Fruit fly (Drosophila melanogaster) whole organism, wandering third instar larva: ENCODE measurements around the gene trio.

Experiments
- CrebA ChIP-seq: fragments of 200-800 bp; sonication (Bioruptor generic); optimal IDR thresholded peaks from 2 replicates; lab custom pipeline; 2016; ENCODE audit warnings: missing biosample characterization, mild to moderate bottlenecking, missing genetic modification characterization, borderline replicate concordance
- Mio ChIP-seq: sonication (Bioruptor generic); optimal IDR thresholded peaks from 2 replicates; lab custom pipeline; 2016; ENCODE audit warnings: missing biosample characterization, missing genetic modification characterization
- Myc ChIP-seq: fragments of >200 bp; optimal IDR thresholded peaks from 2 replicates; lab custom pipeline; 2017
- N ChIP-seq: fragments of >200 bp; optimal IDR thresholded peaks from 2 replicates; lab custom pipeline; 2018; ENCODE audit warnings: missing biosample characterization, missing external identifiers, missing genetic modification characterization
- OdsH ChIP-seq: fragments of 200-800 bp; sonication (Bioruptor generic); optimal IDR thresholded peaks from 2 replicates; lab custom pipeline; 2016; ENCODE audit warnings: missing biosample characterization, mild to moderate bottlenecking, missing genetic modification characterization
- Sp1 ChIP-seq: fragments of 200-800 bp; sonication (Bioruptor generic); optimal IDR thresholded peaks from 3 replicates; lab custom pipeline; 2019; ENCODE audit warnings: missing biosample characterization, mild to moderate bottlenecking, missing genetic modification characterization, moderate library complexity
- fru ChIP-seq: fragments of 200-800 bp; sonication (Bioruptor generic); optimal IDR thresholded peaks from 3 replicates; lab custom pipeline; 2016; ENCODE audit warnings: missing biosample characterization, mild to moderate bottlenecking, missing genetic modification characterization
- psq ChIP-seq: fragments of 200-800 bp; sonication (Bioruptor generic); optimal IDR thresholded peaks from 3 replicates; lab custom pipeline; 2017; ENCODE audit warnings: missing biosample characterization, mild to moderate bottlenecking, missing genetic modification characterization, moderate library complexity
- sage ChIP-seq: fragments of 200-800 bp; sonication (Bioruptor generic); optimal IDR thresholded peaks from 2 replicates; lab custom pipeline; 2016; ENCODE audit warnings: missing biosample characterization, mild to moderate bottlenecking, missing genetic modification characterization
- usp ChIP-seq: fragments of >200 bp; optimal IDR thresholded peaks from 2 replicates; lab custom pipeline; 2017; ENCODE audit warnings: missing biosample characterization, missing genetic modification characterization
- woc ChIP-seq: sonication (Bioruptor generic); optimal IDR thresholded peaks from 2 replicates; lab custom pipeline; 2016; ENCODE audit warnings: missing biosample characterization, mild to moderate bottlenecking, missing genetic modification characterization

- TF ChIP-seq CrebA (GFP tag; lab: Kevin White, UChicago), result no peak
- no peak for TF ChIP-seq woc (GFP tag; lab: Kevin White, UChicago)
- no peak for TF ChIP-seq psq (GFP tag; lab: Kevin White, UChicago)
- no peak for TF ChIP-seq sage (GFP tag; lab: Kevin White, UChicago)
- TF ChIP-seq Sp1, result no peak
- TF ChIP-seq usp (GFP tag; lab: Kevin White, UChicago), result no peak
- TF ChIP-seq Myc (lab: Kevin White, UChicago), result no peak
- no peak for TF ChIP-seq N (GFP tag; lab: Kevin White, UChicago)
- TF ChIP-seq fru (GFP tag; lab: Kevin White, UChicago), result no peak
- TF ChIP-seq OdsH, result no peak
- TF ChIP-seq Mio (GFP tag; lab: Kevin White, UChicago), result no peak
These were observed 13.0 kb downstream of the trio start for dm6 chr3L:1021642-1022041.
